Worm (Caenorhabditis elegans) whole organism, young adult: ENCODE measurements around the gene Y55B1BL.1.

Experiments
- C17E4.6 ChIP-seq: fragments of 200-800 bp; sonication (Bioruptor generic); IDR thresholded peaks from 2 replicates; pipeline ENCODE4 v1.3.6; 2022; ENCODE audit warnings: missing genetic modification reagents, missing genetic modification characterization, missing compliant biosample characterization
- F39B2.1 ChIP-seq: fragments of 200-800 bp; sonication (Bioruptor generic); IDR thresholded peaks from 2 replicates; pipeline ENCODE4 v1.3.6; 2022; ENCODE audit warnings: missing genetic modification reagents, missing genetic modification characterization, missing compliant biosample characterization
- ama-1 ChIP-seq, 3 experiments: fragments of 150-350 bp in 1 of 3; sonication (generic microtip) in 2 of 3; optimal IDR thresholded peaks; 2 replicates each; lab custom pipeline; 2014 to 2018; ENCODE audit warnings: missing biosample characterization in 2 of 3, missing genetic modification characterization in 2 of 3, missing genetic modification reagents in 2 of 3
- fkh-3 ChIP-seq: sonication (generic microtip); optimal IDR thresholded peaks from 2 replicates; lab custom pipeline; 2016; ENCODE audit warnings: mild to moderate bottlenecking, missing genetic modification characterization, missing compliant biosample characterization
- hmg-20 ChIP-seq: fragments of 200-800 bp; sonication (Bioruptor generic); IDR thresholded peaks from 2 replicates; pipeline ENCODE4 v1.3.6; 2022; ENCODE audit warnings: missing genetic modification reagents, missing genetic modification characterization, missing compliant biosample characterization
- hsf-1 ChIP-seq: fragments of 200-800 bp; sonication (Bioruptor generic); IDR thresholded peaks from 2 replicates; pipeline ENCODE4 v1.3.6; 2022; ENCODE audit warnings: missing genetic modification reagents, missing genetic modification characterization, missing compliant biosample characterization
- madf-8 ChIP-seq: fragments of 200-800 bp; sonication (Bioruptor generic); conservative IDR thresholded peaks from 2 replicates; pipeline ENCODE4 v1.3.6; 2022; ENCODE audit warnings: missing genetic modification reagents, missing genetic modification characterization, missing compliant biosample characterization
- nfya-2 ChIP-seq: fragments of 200-800 bp; sonication (Bioruptor generic); IDR thresholded peaks from 2 replicates; pipeline ENCODE4 v1.3.6; 2022; ENCODE audit warnings: missing genetic modification reagents, missing genetic modification characterization, missing compliant biosample characterization
- snpc-4 ChIP-seq, 5 experiments: fragments of 150-350 bp in 1 of 5; sonication (generic microtip) in 4 of 5; optimal IDR thresholded peaks; 2 replicates each; lab custom pipeline; 2014 to 2018; ENCODE audit warnings: missing genetic modification characterization in 5 of 5, missing biosample characterization in 3 of 5, antibody characterized with exemption in 2 of 5, mild to moderate bottlenecking in 2 of 5, missing compliant biosample characterization in 2 of 5, missing genotype in 2 of 5, moderate library complexity in 2 of 5, missing genetic modification reagents in 1 of 5
- somi-1 ChIP-seq: fragments of 200-800 bp; sonication (Bioruptor generic); optimal IDR thresholded peaks from 2 replicates; lab custom pipeline; 2018; ENCODE audit warnings: mild to moderate bottlenecking, missing genetic modification characterization, missing compliant biosample characterization
- unc-62 ChIP-seq: fragments of 150-350 bp; optimal IDR thresholded peaks from 2 replicates; lab custom pipeline; 2014; ENCODE audit warnings: missing biosample characterization, missing genetic modification reagents, missing genetic modification characterization

ce11 chrIII:402168-402813, at the start of gene Y55B1BL.1, which contains the start of gene Y55B1BL.2:
- TF ChIP-seq fkh-3 (tag; lab: Kevin White, UChicago): no peak
- no peak for TF ChIP-seq nfya-2 (GFP tag; lab: Robert Waterston, UW)
- TF ChIP-seq madf-8 (GFP tag; lab: Robert Waterston, UW): no peak
- no peak for TF ChIP-seq ama-1 (optimal IDR thresholded peaks at IDR 0.05; lab: Kevin White, UChicago)
- no peak for TF ChIP-seq ama-1 (GFP tag; optimal IDR thresholded peaks at IDR 0.05; lab: Kevin White, UChicago)
- TF ChIP-seq snpc-4 (GFP tag; optimal IDR thresholded peaks at IDR 0.05; lab: Kevin White, UChicago): no peak
- no peak for TF ChIP-seq snpc-4 (tag; optimal IDR thresholded peaks at IDR 0.05; lab: Kevin White, UChicago)
- no peak for TF ChIP-seq F39B2.1 (GFP tag; lab: Robert Waterston, UW)
- TF ChIP-seq C17E4.6 (GFP tag; lab: Robert Waterston, UW): no peak
- no peak for TF ChIP-seq somi-1 (GFP tag; lab: Kevin White, UChicago)
- TF ChIP-seq hmg-20: no peak
- no peak for TF ChIP-seq hsf-1 (GFP tag; lab: Robert Waterston, UW)
- no peak for TF ChIP-seq unc-62
